Fruit fly (Drosophila melanogaster) whole organism, wandering third instar larva: ENCODE data around the gene CG34286.

Source experiments
- Abd-B ChIP-seq: fragments of >200 bp; optimal IDR thresholded peaks from 2 replicates; lab custom pipeline; 2017; ENCODE audit warnings: missing biosample characterization, missing genetic modification characterization
- CG9705 ChIP-seq: fragments of 200-800 bp; sonication (Bioruptor generic); optimal IDR thresholded peaks from 2 replicates; lab custom pipeline; 2018; ENCODE audit warnings: missing biosample characterization, mild to moderate bottlenecking, missing genetic modification characterization
- Hr78 ChIP-seq: fragments of >200 bp; optimal IDR thresholded peaks from 2 replicates; lab custom pipeline; 2017; ENCODE audit warnings: missing biosample characterization, missing genetic modification characterization
- Myc ChIP-seq: fragments of >200 bp; optimal IDR thresholded peaks from 2 replicates; lab custom pipeline; 2017
- N ChIP-seq: fragments of >200 bp; optimal IDR thresholded peaks from 2 replicates; lab custom pipeline; 2018; ENCODE audit warnings: missing biosample characterization, missing external identifiers, missing genetic modification characterization
- OdsH ChIP-seq: fragments of 200-800 bp; sonication (Bioruptor generic); optimal IDR thresholded peaks from 2 replicates; lab custom pipeline; 2016; ENCODE audit warnings: missing biosample characterization, mild to moderate bottlenecking, missing genetic modification characterization
- br ChIP-seq: fragments of 200-800 bp; sonication (Bioruptor generic); optimal IDR thresholded peaks from 2 replicates; lab custom pipeline; 2016; ENCODE audit warnings: missing biosample characterization, missing genetic modification characterization
- fru ChIP-seq: fragments of 200-800 bp; sonication (Bioruptor generic); optimal IDR thresholded peaks from 3 replicates; lab custom pipeline; 2016; ENCODE audit warnings: missing biosample characterization, mild to moderate bottlenecking, missing genetic modification characterization
- h ChIP-seq: fragments of 200-800 bp; sonication (Bioruptor generic); optimal IDR thresholded peaks from 3 replicates; lab custom pipeline; 2016; ENCODE audit warnings: missing biosample characterization, mild to moderate bottlenecking, missing genetic modification characterization
- lola ChIP-seq: fragments of >200 bp; optimal IDR thresholded peaks from 2 replicates; lab custom pipeline; 2017; ENCODE audit warnings: missing biosample characterization, missing genetic modification characterization
- pan ChIP-seq: fragments of >200 bp; optimal IDR thresholded peaks from 2 replicates; lab custom pipeline; 2017
- psq ChIP-seq: fragments of 200-800 bp; sonication (Bioruptor generic); optimal IDR thresholded peaks from 3 replicates; lab custom pipeline; 2017; ENCODE audit warnings: missing biosample characterization, mild to moderate bottlenecking, missing genetic modification characterization, moderate library complexity
- sage ChIP-seq: fragments of 200-800 bp; sonication (Bioruptor generic); optimal IDR thresholded peaks from 2 replicates; lab custom pipeline; 2016; ENCODE audit warnings: missing biosample characterization, mild to moderate bottlenecking, missing genetic modification characterization
- woc ChIP-seq: sonication (Bioruptor generic); optimal IDR thresholded peaks from 2 replicates; lab custom pipeline; 2016; ENCODE audit warnings: missing biosample characterization, mild to moderate bottlenecking, missing genetic modification characterization

- TF ChIP-seq pan (no peak), Abd-B (no peak), h (GFP tag; lab: Kevin White, UChicago) (no peak), sage (GFP tag; lab: Kevin White, UChicago) (no peak), woc (no peak), br (no peak), N (GFP tag; lab: Kevin White, UChicago) (no peak), lola (no peak), OdsH (GFP tag; lab: Kevin White, UChicago) (no peak), CG9705 (GFP tag; lab: Kevin White, UChicago) (no peak), Hr78 (GFP tag; lab: Kevin White, UChicago) (no peak), psq (GFP tag; lab: Kevin White, UChicago) (no peak), fru (no peak), Myc (lab: Kevin White, UChicago) (no peak)
Measured at dm6 chr3R:19727806-19728205, 12.1 kb upstream of the CG34286 start.
